Fruit fly (Drosophila melanogaster): ENCODE results near the gene Sgs3.

Sgs3 gene

dm6 chr3L:11561946-11562760 is 50.1 kb downstream of the Sgs3 start, which contains the start of the genes CG7394 and Mob2 (continued):
- TF ChIP-seq al (GFP tag; IDR thresholded peaks at IDR 0.05) (peak; percentile 86), CG2712 (tag; optimal IDR thresholded peaks at IDR 0.05) (peak; percentile 89), Tbp (GFP tag; optimal IDR thresholded peaks at IDR 0.05) (no peak), nom (GFP tag; optimal IDR thresholded peaks at IDR 0.05) (peak; percentile 14), Antp (GFP tag; optimal IDR thresholded peaks at IDR 0.05) (peak; percentile 63), Chrac-16 (GFP tag; optimal IDR thresholded peaks at IDR 0.05) (peak; percentile 90), CG13624 (GFP tag; optimal IDR thresholded peaks at IDR 0.05) (peak; percentile 81), CG1832 (GFP tag; optimal IDR thresholded peaks at IDR 0.05) (no peak), Fer3 (tag; optimal IDR thresholded peaks at IDR 0.05) (peak; percentile 86), luna (GFP tag; optimal IDR thresholded peaks at IDR 0.05) (peak; percentile 63), maf-S (GFP tag; optimal IDR thresholded peaks at IDR 0.05) (no peak), her (GFP tag; optimal IDR thresholded peaks at IDR 0.05) (peak; percentile 46), CG18619 (GFP tag; optimal IDR thresholded peaks at IDR 0.05) (peak; percentile 75), CG10321 (GFP tag; IDR thresholded peaks at IDR 0.05) (peak; percentile 67), CG9437 (GFP tag; optimal IDR thresholded peaks at IDR 0.05) (peak; percentile 70), CG15696 (tag; optimal IDR thresholded peaks at IDR 0.05) (peak; percentile 84), Stat92E (GFP tag; optimal IDR thresholded peaks at IDR 0.05) (peak in 2 of 3 experiments; percentile 14 to 83), cwo (GFP tag; optimal IDR thresholded peaks at IDR 0.05) (peak; percentile 78), CG17568 (GFP tag; optimal IDR thresholded peaks at IDR 0.05) (peak; percentile 74), MTF-1 (GFP tag; optimal IDR thresholded peaks at IDR 0.05; ENCODE audit: borderline replicate concordance) (peak; percentile 76), chif (GFP tag; optimal IDR thresholded peaks at IDR 0.05) (peak; percentile 77 to 84), CG3838 (GFP tag; optimal IDR thresholded peaks at IDR 0.05) (peak; percentile 70), CG10431 (GFP tag; optimal IDR thresholded peaks at IDR 0.05) (peak; percentile 44), CG7987 (GFP tag; optimal IDR thresholded peaks at IDR 0.05) (peak; percentile 75), CG10979 (tag; optimal IDR thresholded peaks at IDR 0.05) (peak; percentile 85), gem (tag; optimal IDR thresholded peaks at IDR 0.05) (peak; percentile 94), inv (GFP tag; IDR thresholded peaks at IDR 0.05; ENCODE audit: partially characterized antibody) (peak; percentile 79), Dbx (GFP tag; IDR thresholded peaks at IDR 0.05) (peak; percentile 96), CG12236 (GFP tag; optimal IDR thresholded peaks at IDR 0.05) (peak; percentile 57), dati (GFP tag; IDR thresholded peaks at IDR 0.05) (peak; percentile 67; the same call in 1 of the 2 replicates), CG11723 (GFP tag; optimal IDR thresholded peaks at IDR 0.05) (peak; percentile 67), fd64A (GFP tag; optimal IDR thresholded peaks at IDR 0.05) (peak; percentile 46), run (tag; optimal IDR thresholded peaks at IDR 0.05) (no peak), lilli (GFP tag; optimal IDR thresholded peaks at IDR 0.05) (peak; percentile 95), CG17829 (tag; optimal IDR thresholded peaks at IDR 0.05) (peak; percentile 88), peb (GFP tag; IDR thresholded peaks at IDR 0.05) (peak; percentile 72), az2 (GFP tag; optimal IDR thresholded peaks at IDR 0.05) (peak; percentile 92), mld (GFP tag; IDR thresholded peaks at IDR 0.05; ENCODE audit: partially characterized antibody) (0 out of 3 replicates have a peak, but pooled peaks have one; percentile 71), YL-1 (GFP tag; optimal IDR thresholded peaks at IDR 0.05) (peak; percentile 64), pros (GFP tag; optimal IDR thresholded peaks at IDR 0.05) (no peak), Drgx (GFP tag; IDR thresholded peaks at IDR 0.05) (peak; percentile 87), CG7839 (tag; optimal IDR thresholded peaks at IDR 0.05) (peak; percentile 92), exex (tag; optimal IDR thresholded peaks at IDR 0.05) (peak; percentile 68), CG6689 (GFP tag; IDR thresholded peaks at IDR 0.05) (peak; percentile 90), Ssrp (tag; optimal IDR thresholded peaks at IDR 0.05) (peak; percentile 86), Max (GFP tag; optimal IDR thresholded peaks at IDR 0.05) (peak; percentile 91), usp (GFP tag; optimal IDR thresholded peaks at IDR 0.05) (no peak), Myb (GFP tag; optimal IDR thresholded peaks at IDR 0.05) (peak; percentile 59), CTCF (GFP tag; optimal IDR thresholded peaks at IDR 0.05) (peak; percentile 4)

Data from whole organism, embryonic.